Worm (Caenorhabditis elegans) whole organism, late embryonic: Measurements from ENCODE around the gene pals-32.

Experiments
- dve-1 ChIP-seq: sonication (generic microtip); optimal IDR thresholded peaks from 2 replicates; lab custom pipeline; 2017; ENCODE audit warnings: antibody characterized with exemption, mild to moderate bottlenecking, missing genetic modification characterization, missing compliant biosample characterization
- pax-1 ChIP-seq: fragments of 150-350 bp; optimal IDR thresholded peaks from 2 replicates; lab custom pipeline; 2014; ENCODE audit warnings: missing biosample characterization, missing genetic modification characterization
- sox-2 ChIP-seq: fragments of 200-800 bp; sonication (Bioruptor generic); IDR thresholded peaks from 2 replicates; pipeline ENCODE4 v1.3.6; 2022; ENCODE audit warnings: missing genetic modification reagents, missing genetic modification characterization, missing compliant biosample characterization

ce11 chrV:2881016-2881415 lies 15.4 kb upstream of the pals-32 start, which contains the start of gene ifc-1:
- TF ChIP-seq sox-2 (GFP tag; lab: Robert Waterston, UW), result no peak
- TF ChIP-seq dve-1 (tag; lab: Kevin White, UChicago), result no peak
- no peak for TF ChIP-seq pax-1 (tag; lab: Kevin White, UChicago)
